Worm (Caenorhabditis elegans): ENCODE measurements around the gene nhr-6.

- no peak for TF ChIP-seq bed-3 (GFP tag; optimal IDR thresholded peaks at IDR 0.05)
- no peak for TF ChIP-seq pha-4 (tag; optimal IDR thresholded peaks at IDR 0.05)
- no peak for TF ChIP-seq snpc-4 (tag; optimal IDR thresholded peaks at IDR 0.05)
- TF ChIP-seq lin-32 (GFP tag; optimal IDR thresholded peaks at IDR 0.05), result no peak
- TF ChIP-seq unc-39 (tag; optimal IDR thresholded peaks at IDR 0.05), result no peak
Observed at ce11 chrIII:3601271-3601670, 27.9 kb downstream of the nhr-6 start.

Measured in whole organism, mixed stage, embryonic.